Fruit fly (Drosophila melanogaster): Measurements from ENCODE around the gene Cyp28a5.

The Cyp28a5 gene

dm6 chr2L:14024051-14024745 is 47.1 kb downstream of the Cyp28a5 start (continued):
- TF ChIP-seq fru (optimal IDR thresholded peaks at IDR 0.05), result no peak
- peak; percentile 92 for TF ChIP-seq aop (GFP tag; IDR thresholded peaks at IDR 0.05)
- TF ChIP-seq CG4360 (GFP tag; IDR thresholded peaks at IDR 0.05), result peak; percentile 98
- TF ChIP-seq ssp (GFP tag; IDR thresholded peaks at IDR 0.05), result peak; percentile 87
- peak; percentile 98 for TF ChIP-seq CG6854 (GFP tag; optimal IDR thresholded peaks at IDR 0.05)
- TF ChIP-seq Bdp1 (GFP tag; optimal IDR thresholded peaks at IDR 0.05), result peak; percentile 96
- TF ChIP-seq CG4617 (GFP tag; optimal IDR thresholded peaks at IDR 0.05; ENCODE audit: borderline replicate concordance), result peak; percentile 99
- peak; percentile 99 for TF ChIP-seq jumu (GFP tag; optimal IDR thresholded peaks at IDR 0.05)
- TF ChIP-seq CG13287 (GFP tag; IDR thresholded peaks at IDR 0.05; ENCODE audit: partially characterized antibody), result no peak
- peak; percentile 93 for TF ChIP-seq lbe (GFP tag; optimal IDR thresholded peaks at IDR 0.05)
- TF ChIP-seq Atf-2 (GFP tag; optimal IDR thresholded peaks at IDR 0.05), result peak; percentile 99
- peak; percentile 99 for TF ChIP-seq CG12299 (tag; optimal IDR thresholded peaks at IDR 0.05)
- TF ChIP-seq hkb (optimal IDR thresholded peaks at IDR 0.05), result no peak
- TF ChIP-seq hkb (GFP tag; IDR thresholded peaks at IDR 0.05), result peak; percentile 99
- TF ChIP-seq CG34224 (GFP tag; IDR thresholded peaks at IDR 0.05; ENCODE audit: partially characterized antibody), result no peak
- TF ChIP-seq h (optimal IDR thresholded peaks at IDR 0.05), result no peak
- no peak for TF ChIP-seq zen2 (GFP tag; IDR thresholded peaks at IDR 0.05; ENCODE audit: partially characterized antibody)
- peak; percentile 97 for TF ChIP-seq dati (GFP tag; IDR thresholded peaks at IDR 0.05)
- TF ChIP-seq CG14965 (GFP tag; optimal IDR thresholded peaks at IDR 0.05; ENCODE audit: borderline replicate concordance), result peak; percentile 96
- peak; percentile 100 for TF ChIP-seq mirr (GFP tag; optimal IDR thresholded peaks at IDR 0.05)
- TF ChIP-seq slou (GFP tag; optimal IDR thresholded peaks at IDR 0.05), result peak; percentile 99
- TF ChIP-seq CG15696 (tag; optimal IDR thresholded peaks at IDR 0.05), result peak; percentile 100
- TF ChIP-seq Fer2 (tag; optimal IDR thresholded peaks at IDR 0.05), result peak; percentile 99
- peak; percentile 91 for TF ChIP-seq lilli (GFP tag; optimal IDR thresholded peaks at IDR 0.05)
- TF ChIP-seq CG8290 (GFP tag; optimal IDR thresholded peaks at IDR 0.05), result peak; percentile 100
- peak; percentile 100 for TF ChIP-seq CG8290 (tag; optimal IDR thresholded peaks at IDR 0.05)
- TF ChIP-seq CG8478 (optimal IDR thresholded peaks at IDR 0.05), result no peak
- peak; percentile 99 for TF ChIP-seq Atf3 (GFP tag; optimal IDR thresholded peaks at IDR 0.05)
- peak; percentile 100 for TF ChIP-seq nau (GFP tag; optimal IDR thresholded peaks at IDR 0.05)
- TF ChIP-seq crc (GFP tag; optimal IDR thresholded peaks at IDR 0.05), result peak; percentile 99
- peak; percentile 100 for TF ChIP-seq CG4328 (GFP tag; optimal IDR thresholded peaks at IDR 0.05)
- TF ChIP-seq Sin3A (optimal IDR thresholded peaks at IDR 0.05), result no peak
- TF ChIP-seq HmgZ (tag; optimal IDR thresholded peaks at IDR 0.05), result peak; percentile 100
- TF ChIP-seq Spps (tag; optimal IDR thresholded peaks at IDR 0.05), result peak; percentile 99
- peak; percentile 89 for TF ChIP-seq lmd (GFP tag; IDR thresholded peaks at IDR 0.05)
- TF ChIP-seq CG30020 (tag; optimal IDR thresholded peaks at IDR 0.05), result peak; percentile 85
- TF ChIP-seq Dek (tag; optimal IDR thresholded peaks at IDR 0.05), result peak; percentile 98
- TF ChIP-seq vnd (GFP tag; IDR thresholded peaks at IDR 0.05; ENCODE audit: partially characterized antibody), result no peak
- TF ChIP-seq CG7372 (GFP tag; IDR thresholded peaks at IDR 0.05), result peak; percentile 96
- TF ChIP-seq Lim3 (GFP tag; IDR thresholded peaks at IDR 0.05), result peak; percentile 91
- peak; percentile 99 for TF ChIP-seq CG3281 (GFP tag; optimal IDR thresholded peaks at IDR 0.05)
- peak; percentile 97 for TF ChIP-seq CG16779 (GFP tag; IDR thresholded peaks at IDR 0.05)
- TF ChIP-seq CG1647 (GFP tag; optimal IDR thresholded peaks at IDR 0.05), result peak; percentile 99
- TF ChIP-seq Awh (GFP tag; IDR thresholded peaks at IDR 0.05), result peak; percentile 100
- TF ChIP-seq CG31441 (GFP tag; IDR thresholded peaks at IDR 0.05), result peak; percentile 96
- peak; percentile 100 for TF ChIP-seq CG12659 (GFP tag; optimal IDR thresholded peaks at IDR 0.05)
- TF ChIP-seq Sry-δ (GFP tag; optimal IDR thresholded peaks at IDR 0.05), result peak; percentile 84
- peak; percentile 80 for TF ChIP-seq CG15479 (GFP tag; optimal IDR thresholded peaks at IDR 0.05)
- peak; percentile 98 for TF ChIP-seq ken (GFP tag; IDR thresholded peaks at IDR 0.05)
- peak; percentile 99 for TF ChIP-seq HLH3B (GFP tag; IDR thresholded peaks at IDR 0.05)
- peak; percentile 83 for TF ChIP-seq Abd-B (GFP tag; optimal IDR thresholded peaks at IDR 0.05)
- TF ChIP-seq CG9215 (GFP tag; IDR thresholded peaks at IDR 0.05), result peak; percentile 83
